Fruit fly (Drosophila melanogaster) whole organism, embryonic: ENCODE data around the gene Abcd1.

Experiments
- CG2875 ChIP-seq: fragments of 200-800 bp; sonication (Bioruptor generic); optimal IDR thresholded peaks from 2 replicates; lab custom pipeline; 2017; ENCODE audit warnings: missing biosample characterization, mild to moderate bottlenecking, missing genetic modification characterization, missing genetic modification reagents
- Deaf1 ChIP-seq: fragments of 200-800 bp; optimal IDR thresholded peaks from 3 replicates; lab custom pipeline; 2019; ENCODE audit warnings: missing biosample characterization, mild to moderate bottlenecking, missing genetic modification characterization, moderate library complexity
- MESR4 ChIP-seq: fragments of 200-800 bp; sonication (Bioruptor generic); optimal IDR thresholded peaks from 2 replicates; lab custom pipeline; 2018; ENCODE audit warnings: missing biosample characterization, mild to moderate bottlenecking, missing genetic modification characterization, moderate library complexity
- cas ChIP-seq: fragments of 200-800 bp; sonication (Bioruptor generic); IDR thresholded peaks from 2 replicates; pipeline ENCODE4 v1.3.6; 2022; ENCODE audit warnings: missing biosample characterization, missing genetic modification characterization

DNA sequence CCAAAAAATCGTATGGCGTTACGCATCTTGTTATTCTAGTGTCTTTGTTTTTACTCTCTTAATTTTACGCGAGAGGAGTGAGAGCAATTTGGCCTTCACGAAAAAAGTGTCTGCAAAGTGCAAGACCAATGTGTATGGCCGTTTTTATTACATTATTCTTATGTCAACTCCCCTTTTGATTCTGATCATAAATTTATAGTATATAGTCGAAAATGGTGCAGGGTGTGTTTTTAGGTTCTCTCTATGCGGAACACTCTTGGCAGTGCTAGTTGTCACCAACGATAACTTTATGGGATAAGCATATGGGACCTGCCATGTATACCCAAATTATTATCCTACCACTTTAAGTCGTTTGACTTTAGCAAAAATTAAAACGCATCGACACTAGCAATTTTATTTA is 9.9 kb downstream of the Abcd1 start:
- TF ChIP-seq Deaf1 (tag; lab: Kevin White, UChicago) (no peak), cas (no peak), CG2875 (GFP tag; lab: Kevin White, UChicago) (no peak), MESR4 (GFP tag; lab: Kevin White, UChicago) (no peak)
